Worm (Caenorhabditis elegans) whole organism, mixed stage, embryonic: Measurements from ENCODE around the gene F26F12.8.

ENCODE experiments used
- blmp-1 ChIP-seq: fragments of 150-350 bp; optimal IDR thresholded peaks from 2 replicates; lab custom pipeline; 2014; ENCODE audit warnings: missing biosample characterization, missing genetic modification characterization
- ceh-39 ChIP-seq: fragments of 150-350 bp; optimal IDR thresholded peaks from 2 replicates; lab custom pipeline; 2014; ENCODE audit warnings: missing biosample characterization, missing genetic modification characterization
- ceh-43 ChIP-seq: fragments of 200-800 bp; sonication (Bioruptor generic); optimal IDR thresholded peaks from 2 replicates; lab custom pipeline; 2018; ENCODE audit warnings: mild to moderate bottlenecking, missing genetic modification characterization, moderate library complexity, missing compliant biosample characterization
- ces-1 ChIP-seq: fragments of 150-350 bp; optimal IDR thresholded peaks from 2 replicates; lab custom pipeline; 2014; ENCODE audit warnings: missing biosample characterization, missing genetic modification reagents, missing genetic modification characterization
- cnd-1 ChIP-seq: fragments of 200-800 bp; sonication (Bioruptor generic); optimal IDR thresholded peaks from 2 replicates; lab custom pipeline; 2018; ENCODE audit warnings: mild to moderate bottlenecking, missing genetic modification characterization, missing compliant biosample characterization
- elt-1 ChIP-seq: sonication (generic microtip); optimal IDR thresholded peaks from 2 replicates; lab custom pipeline; 2017; ENCODE audit warnings: missing genetic modification characterization, mild to moderate bottlenecking, missing compliant biosample characterization, antibody characterized with exemption, moderate library complexity, borderline replicate concordance; ENCODE audit not compliant: insufficient read depth
- hlh-1 ChIP-seq: fragments of 150-350 bp; optimal IDR thresholded peaks from 2 replicates; lab custom pipeline; 2014; ENCODE audit warnings: missing biosample characterization, missing genetic modification reagents, missing genetic modification characterization
- lin-13 ChIP-seq: fragments of 150-350 bp; optimal IDR thresholded peaks from 2 replicates; lab custom pipeline; 2014; ENCODE audit warnings: missing biosample characterization, missing genetic modification characterization
- lin-32 ChIP-seq: fragments of 200-800 bp; sonication (Bioruptor generic); optimal IDR thresholded peaks from 2 replicates; lab custom pipeline; 2018; ENCODE audit warnings: mild to moderate bottlenecking, missing genetic modification characterization, missing compliant biosample characterization
- mab-5 ChIP-seq: fragments of 150-350 bp; optimal IDR thresholded peaks from 2 replicates; lab custom pipeline; 2014; ENCODE audit warnings: missing biosample characterization, missing genetic modification characterization
- mep-1 ChIP-seq: fragments of 150-350 bp; optimal IDR thresholded peaks from 2 replicates; lab custom pipeline; 2017; ENCODE audit warnings: missing biosample characterization, missing genetic modification reagents, missing genetic modification characterization, inconsistent platforms
- mls-2 ChIP-seq: sonication (generic microtip); optimal IDR thresholded peaks from 2 replicates; lab custom pipeline; 2016; ENCODE audit warnings: mild to moderate bottlenecking, missing genetic modification characterization, moderate library complexity, missing compliant biosample characterization
- nhr-12 ChIP-seq: fragments of 150-350 bp; optimal IDR thresholded peaks from 2 replicates; lab custom pipeline; 2014; ENCODE audit warnings: missing biosample characterization, missing genetic modification characterization
- nhr-2 ChIP-seq: fragments of 150-350 bp; optimal IDR thresholded peaks from 2 replicates; lab custom pipeline; 2014; ENCODE audit warnings: missing biosample characterization, missing genetic modification characterization
- nhr-237 ChIP-seq: fragments of 150-350 bp; optimal IDR thresholded peaks from 2 replicates; lab custom pipeline; 2014; ENCODE audit warnings: missing biosample characterization, missing genetic modification characterization
- nhr-76 ChIP-seq: sonication (generic microtip); optimal IDR thresholded peaks from 2 replicates; lab custom pipeline; 2017; ENCODE audit warnings: missing biosample characterization, missing genetic modification characterization
- pha-4 ChIP-seq: fragments of 150-350 bp; optimal IDR thresholded peaks from 2 replicates; lab custom pipeline; 2018; ENCODE audit warnings: missing biosample characterization, missing genetic modification reagents, missing genetic modification characterization
- sem-2 ChIP-seq: fragments of 200-800 bp; sonication (Bioruptor generic); optimal IDR thresholded peaks from 2 replicates; lab custom pipeline; 2018; ENCODE audit warnings: mild to moderate bottlenecking, missing genetic modification characterization, missing compliant biosample characterization
- snpc-4 ChIP-seq: fragments of 150-350 bp; optimal IDR thresholded peaks from 2 replicates; lab custom pipeline; 2014; ENCODE audit warnings: missing biosample characterization, missing genetic modification characterization
- tbx-8 ChIP-seq: fragments of 200-800 bp; sonication (Bioruptor generic); optimal IDR thresholded peaks from 2 replicates; lab custom pipeline; 2018; ENCODE audit warnings: mild to moderate bottlenecking, missing genetic modification characterization, moderate library complexity, missing compliant biosample characterization
- unc-120 ChIP-seq: sonication (generic microtip); optimal IDR thresholded peaks from 2 replicates; lab custom pipeline; 2017; ENCODE audit warnings: missing genetic modification characterization, missing compliant biosample characterization; ENCODE audit not compliant: poor library complexity, severe bottlenecking
- zip-8 ChIP-seq: fragments of 150-350 bp; optimal IDR thresholded peaks from 2 replicates; lab custom pipeline; 2014; ENCODE audit warnings: missing biosample characterization, missing genetic modification characterization
- ztf-11 ChIP-seq: fragments of 150-350 bp; optimal IDR thresholded peaks from 2 replicates; lab custom pipeline; 2014; ENCODE audit warnings: missing biosample characterization, missing genetic modification characterization

Gene F26F12.8

DNA sequence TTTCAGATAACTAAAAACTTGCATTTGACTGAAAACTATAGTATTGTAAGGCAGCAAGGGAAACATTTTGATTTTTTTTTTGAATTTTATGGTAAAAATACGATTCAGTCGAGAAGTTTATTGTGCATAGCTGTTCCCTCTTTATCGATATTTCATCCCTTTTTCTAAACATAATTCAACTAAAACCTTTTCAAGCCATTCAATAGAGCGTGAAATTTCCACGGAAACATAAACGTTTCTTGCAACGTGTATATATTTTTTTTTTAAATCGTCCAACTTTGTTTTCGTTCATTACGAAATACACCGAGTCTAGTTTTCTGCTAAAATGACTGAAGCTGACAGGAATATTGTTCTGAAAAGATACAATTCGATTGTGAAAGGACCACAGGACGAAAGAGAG is 9.4 kb upstream of the F26F12.8 start, which contains the start of gene C02G6.2:
TSS of gene C02G6.2 (plus strand) at position 301 of the 400 bp plus-strand sequence.
- TF ChIP-seq ceh-39 (tag; lab: Kevin White, UChicago) (no peak), nhr-2 (tag; lab: Kevin White, UChicago) (no peak), snpc-4 (tag; lab: Kevin White, UChicago) (no peak), lin-13 (tag; lab: Kevin White, UChicago) (no peak), mab-5 (no peak), nhr-237 (no peak), unc-120 (tag; lab: Kevin White, UChicago) (no peak), ztf-11 (no peak)

DNA sequence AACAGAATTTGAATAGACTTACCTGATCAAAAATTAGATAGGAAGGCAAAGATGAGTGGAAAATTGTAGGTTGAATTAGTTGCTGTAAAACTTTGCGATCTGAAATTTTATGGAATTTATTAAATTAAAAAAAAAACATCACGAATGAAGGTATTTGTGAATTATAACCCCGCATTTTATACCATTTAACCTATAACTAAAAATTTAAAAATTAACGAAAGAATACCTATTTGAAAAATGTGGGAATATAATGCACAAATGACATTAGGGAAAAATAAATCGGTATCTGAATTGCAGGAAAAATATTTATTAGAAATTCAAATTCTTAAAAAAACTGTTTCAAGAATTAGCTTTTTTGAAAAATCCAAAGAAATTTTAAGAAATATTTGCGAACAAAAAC is 6.9 kb upstream of the F26F12.8 start, which contains the start of gene F26F12.4:
TSS of gene F26F12.4 (minus strand) at position 101 of the 400 bp plus-strand sequence.
- TF ChIP-seq mls-2 (tag; lab: Kevin White, UChicago): no peak
- no peak for TF ChIP-seq elt-1 (tag; lab: Kevin White, UChicago)
- TF ChIP-seq sem-2: no peak
- TF ChIP-seq blmp-1: no peak
- no peak for TF ChIP-seq mep-1 (tag; lab: Kevin White, UChicago)

DNA sequence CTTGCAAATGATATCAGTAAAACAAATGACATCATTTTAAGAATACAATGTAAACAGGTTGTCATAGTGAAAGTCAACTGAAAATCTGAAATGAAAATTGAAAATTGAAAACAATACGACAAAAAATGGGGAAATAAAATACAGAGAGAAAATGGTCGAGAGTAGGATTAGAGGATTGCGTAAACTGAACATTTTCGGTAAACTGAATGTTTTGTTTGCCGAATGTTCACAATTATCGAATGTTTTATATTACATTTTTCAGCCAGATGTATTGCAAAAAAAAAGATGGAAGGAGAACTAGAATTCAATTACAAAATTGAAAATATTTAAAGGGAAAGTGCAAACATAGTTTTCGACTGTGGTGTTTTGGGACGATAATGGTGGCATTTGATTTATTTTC is 2.8 kb upstream of the F26F12.8 start, which contains the start of gene F26F12.5:
TSS of gene F26F12.5 (minus strand) at position 101 of the 400 bp plus-strand sequence.
- TF ChIP-seq ceh-43 (GFP tag; lab: Kevin White, UChicago): no peak
- TF ChIP-seq mls-2 (tag; lab: Kevin White, UChicago): no peak
- TF ChIP-seq ces-1: no peak
- TF ChIP-seq tbx-8: no peak
- TF ChIP-seq nhr-237: no peak
- no peak for TF ChIP-seq pha-4 (tag; lab: Kevin White, UChicago)

DNA sequence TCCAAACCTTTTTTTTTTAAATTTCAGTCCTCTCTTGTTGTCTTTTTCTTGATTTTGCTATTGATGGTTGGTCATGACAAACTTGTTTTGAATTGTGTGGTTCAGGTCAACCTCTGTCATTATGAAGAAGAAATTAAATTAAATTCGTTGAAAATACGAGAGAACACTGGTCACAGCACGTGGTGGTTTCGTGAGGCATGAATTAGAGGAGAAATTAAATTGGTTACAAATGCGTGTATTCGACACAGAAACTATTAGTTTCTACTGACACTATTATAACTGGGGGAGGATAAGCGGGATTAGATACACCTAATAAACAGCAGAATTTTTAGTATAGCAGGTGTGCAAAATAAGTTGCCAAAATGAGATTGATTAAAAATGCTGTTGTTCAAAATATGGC is 10.2 kb downstream of the F26F12.8 start:
- TF ChIP-seq ces-1 (peak; percentile 87), hlh-1 (no peak), ceh-39 (tag; lab: Kevin White, UChicago) (no peak)

DNA sequence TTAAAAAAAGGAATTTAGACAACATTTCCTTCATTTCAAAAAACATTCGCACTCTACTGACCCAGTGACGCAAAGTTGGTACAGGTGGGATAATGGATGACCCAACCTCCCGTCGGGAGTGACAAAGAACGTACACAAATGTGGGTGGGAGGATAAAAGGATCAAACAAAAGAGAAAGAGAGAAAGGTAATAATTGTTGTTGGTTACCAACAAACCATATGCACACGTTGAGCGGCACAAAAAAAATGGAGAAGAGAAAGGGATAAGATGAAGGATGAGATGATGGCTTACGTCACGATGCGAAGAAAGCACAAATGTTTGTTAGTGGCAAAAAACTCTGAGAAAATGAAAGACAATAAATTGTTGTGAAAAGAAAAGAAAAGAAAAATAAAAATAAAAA is 10.7 kb downstream of the F26F12.8 start:
- TF ChIP-seq zip-8 (tag; lab: Kevin White, UChicago) (peak; percentile 40), nhr-2 (tag; lab: Kevin White, UChicago) (peak; percentile 84), nhr-76 (no peak)
- TF ChIP-seq, all 35 proteins: peak for 2

DNA sequence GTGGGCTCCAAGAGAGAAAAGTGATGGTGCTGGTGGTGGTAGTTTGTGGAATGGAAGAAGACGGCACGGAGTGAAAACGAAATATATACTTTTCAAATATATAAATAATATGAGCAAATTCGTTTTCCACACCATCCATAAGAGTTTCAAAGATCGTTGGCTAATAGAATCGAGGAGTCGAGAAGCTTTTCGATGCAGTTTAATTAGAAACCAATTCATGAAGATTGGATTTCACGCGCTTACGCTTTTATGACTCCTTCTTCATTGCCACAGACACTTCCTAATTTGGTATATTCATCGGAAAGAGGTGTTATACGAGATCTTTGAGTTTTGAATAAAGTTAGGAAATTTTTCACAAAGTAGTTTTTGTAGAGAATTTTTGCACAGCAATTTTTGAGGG is 11.7 kb downstream of the F26F12.8 start:
- TF ChIP-seq ceh-39 (tag; lab: Kevin White, UChicago) (no peak), ces-1 (peak; percentile 68), lin-32 (GFP tag; lab: Kevin White, UChicago) (peak; percentile 19), mls-2 (tag; lab: Kevin White, UChicago) (peak; percentile 42)
- TF ChIP-seq, all 35 proteins: peak for 3

DNA sequence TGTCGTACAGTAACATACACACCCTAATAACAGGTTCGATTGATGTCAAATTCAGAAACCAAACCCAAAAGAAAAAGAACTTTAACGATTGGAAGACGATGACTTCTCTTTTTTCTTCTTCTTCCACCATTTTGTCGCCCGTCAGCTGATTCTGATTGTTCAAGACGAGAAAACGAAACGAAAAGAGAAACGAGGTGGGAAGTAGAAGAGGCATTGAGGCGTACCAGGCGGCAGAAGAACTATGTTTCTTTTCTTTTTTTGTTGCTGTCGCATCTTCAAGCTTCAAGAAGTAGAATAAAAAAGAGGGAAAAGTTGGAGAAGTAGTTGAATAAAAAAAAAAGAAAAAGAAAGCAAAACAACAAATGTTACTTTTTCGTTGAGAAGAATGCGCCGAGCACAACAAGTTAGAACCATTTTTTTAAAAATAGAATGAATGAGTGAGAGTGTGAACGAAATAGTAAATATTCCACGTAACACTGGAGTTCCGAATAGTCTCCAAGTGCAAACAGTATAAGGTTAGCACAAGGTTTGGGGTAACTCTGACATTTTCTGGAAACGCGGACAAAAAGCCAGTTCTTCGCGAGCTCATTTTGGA is 14.2 kb downstream of the F26F12.8 start:
- TF ChIP-seq lin-13 (tag; lab: Kevin White, UChicago): no peak
- TF ChIP-seq pha-4 (tag; lab: Kevin White, UChicago): no peak

DNA sequence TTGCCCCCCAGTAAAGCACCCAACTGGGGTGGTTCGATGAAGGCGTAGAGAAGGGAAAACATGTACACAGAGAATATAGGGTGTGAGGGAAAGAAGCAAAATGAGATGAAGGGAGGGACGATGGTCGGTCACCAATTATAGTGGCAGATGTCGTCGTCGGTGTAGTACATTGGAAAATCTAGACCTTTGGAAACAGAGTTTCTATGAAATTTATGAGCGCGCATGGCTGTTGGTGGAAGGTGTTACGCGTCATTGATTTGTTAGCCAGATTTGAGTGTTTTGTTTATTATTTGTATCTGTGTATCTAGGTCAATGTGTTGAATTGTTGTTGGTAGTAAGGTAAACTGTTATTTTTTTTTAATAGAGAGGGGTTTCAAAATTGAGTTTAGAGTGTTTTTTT is 15.6 kb downstream of the F26F12.8 start:
- peak; percentile 7 for TF ChIP-seq mep-1 (tag; lab: Kevin White, UChicago)
- peak; percentile 67 for TF ChIP-seq cnd-1
- TF ChIP-seq mls-2 (tag; lab: Kevin White, UChicago): peak; percentile 61
- TF ChIP-seq nhr-12 (tag; lab: Kevin White, UChicago): no peak
- TF ChIP-seq tbx-8: no peak
- peak; percentile 21 for TF ChIP-seq nhr-2 (tag; lab: Kevin White, UChicago)
- peak; percentile 42 for TF ChIP-seq ces-1
